Fruit fly (Drosophila melanogaster) S2 (cell line): ENCODE results near the gene spict.

ENCODE experiments used
- CG8478 ChIP-seq: fragments of >200 bp; optimal IDR thresholded peaks from 2 replicates; lab custom pipeline; 2018
- CTCF ChIP-seq, 2 experiments: fragments of >200 bp; optimal IDR thresholded peaks; 2 replicates each; lab custom pipeline; 2018

dm6 chr2L:12689281-12689765 is 15.2 kb upstream of the spict start:
- TF ChIP-seq CG8478 (lab: Kevin White, UChicago) (no peak), CTCF (optimal IDR thresholded peaks at IDR 0.05; lab: Kevin White, UChicago) (no peak)
